Worm (Caenorhabditis elegans): ENCODE data around the gene daao-1.

ce11 chrIV:2665388-2665978 lies 51.5 kb downstream of the daao-1 start:
- no peak for TF ChIP-seq B0310.2 (tag; optimal IDR thresholded peaks at IDR 0.05)
- TF ChIP-seq scrt-1 (GFP tag; IDR thresholded peaks at IDR 0.05): no peak
- no peak for TF ChIP-seq ama-1 (optimal IDR thresholded peaks at IDR 0.05)
- TF ChIP-seq flt-1 (GFP tag; IDR thresholded peaks at IDR 0.05): no peak
- no peak for TF ChIP-seq hmg-4 (GFP tag; optimal IDR thresholded peaks at IDR 0.05)
- no peak for TF ChIP-seq sea-1 (GFP tag; conservative IDR thresholded peaks at IDR 0.05)
- TF ChIP-seq aly-1 (tag; optimal IDR thresholded peaks at IDR 0.05): no peak
- no peak for TF ChIP-seq F13C5.2 (tag; optimal IDR thresholded peaks at IDR 0.05)
- no peak for TF ChIP-seq tra-4 (tag; optimal IDR thresholded peaks at IDR 0.05)
